Comparison of ENCODE assay signal across 6 worm cellular contexts in the genomic region with DNA sequence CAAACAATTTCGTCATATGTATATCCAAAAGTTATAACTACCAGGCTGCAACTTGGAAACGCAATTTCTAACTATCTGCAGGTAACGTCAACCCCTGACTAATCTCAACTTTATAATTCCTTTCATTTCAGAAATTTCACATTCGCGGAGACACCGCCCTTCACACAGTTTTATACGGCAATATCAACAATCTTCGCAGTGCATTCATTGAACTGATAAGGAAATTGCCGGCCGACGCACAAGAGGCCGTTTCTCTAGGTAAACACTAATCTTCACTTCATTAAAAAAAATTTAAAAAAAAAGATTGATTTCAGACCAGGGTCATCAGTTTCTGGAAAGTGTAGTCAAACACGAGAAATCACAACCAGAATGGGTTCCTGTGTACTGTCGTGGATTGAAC.
A peak's percentile ranks its signal among the peaks of the same experiment; 100 is the strongest.
TF ChIP-seq lines count a peak whose summit lies in the region.

No protein-coding gene starts in this region.

TF ChIP-seq in whole organism, L1 larva, 84 proteins besides CTCF, POLR2A, EP300 and RAD21 (continues in another document):
- TF ChIP-seq dsc-1 (tag; optimal IDR thresholded peaks at IDR 0.05; lab: Kevin White, UChicago) = no peak
- peak in 1 of 2 experiments; percentile 27 for TF ChIP-seq lin-35 (GFP tag; optimal IDR thresholded peaks at IDR 0.05; lab: Kevin White, UChicago)
- no peak for TF ChIP-seq ztf-11 (tag; optimal IDR thresholded peaks at IDR 0.05; lab: Kevin White, UChicago)
- peak; percentile 10 for TF ChIP-seq nhr-20 (tag; optimal IDR thresholded peaks at IDR 0.05; lab: Kevin White, UChicago)
- no peak for TF ChIP-seq nhr-12 (tag; optimal IDR thresholded peaks at IDR 0.05; lab: Kevin White, UChicago)
- TF ChIP-seq alr-1 (tag; optimal IDR thresholded peaks at IDR 0.05; lab: Kevin White, UChicago; ENCODE audit: borderline replicate concordance) = no peak
- TF ChIP-seq fkh-10 (GFP tag; optimal IDR thresholded peaks at IDR 0.05; lab: Kevin White, UChicago) = no peak
- TF ChIP-seq pqm-1 (tag; optimal IDR thresholded peaks at IDR 0.05; lab: Kevin White, UChicago) = peak; percentile 87
- no peak for TF ChIP-seq mef-2 (tag; optimal IDR thresholded peaks at IDR 0.05; lab: Kevin White, UChicago)
- no peak for TF ChIP-seq lin-13 (GFP tag; optimal IDR thresholded peaks at IDR 0.05; lab: Kevin White, UChicago)
- TF ChIP-seq C34B4.2 (tag; optimal IDR thresholded peaks at IDR 0.05; lab: Kevin White, UChicago) = no peak
- TF ChIP-seq mep-1 (tag; optimal IDR thresholded peaks at IDR 0.05; lab: Kevin White, UChicago) = no peak
- TF ChIP-seq nhr-85 (tag; lab: Kevin White, UChicago) = no peak
- no peak for TF ChIP-seq C04F5.9 (tag; optimal IDR thresholded peaks at IDR 0.05; lab: Kevin White, UChicago)
- TF ChIP-seq elt-2 (tag; optimal IDR thresholded peaks at IDR 0.05; lab: Kevin White, UChicago) = peak; percentile 73

TF ChIP-seq in whole organism, L2 larva, 48 proteins besides CTCF, POLR2A, EP300 and RAD21 (continues in another document):
- TF ChIP-seq F13H6.1 (tag; optimal IDR thresholded peaks at IDR 0.05; lab: Kevin White, UChicago) (no peak), ztf-11 (tag; optimal IDR thresholded peaks at IDR 0.05; lab: Kevin White, UChicago) (no peak), ztf-1 (GFP tag; conservative IDR thresholded peaks at IDR 0.05; lab: Robert Waterston, UW) (no peak), mab-5 (tag; optimal IDR thresholded peaks at IDR 0.05; lab: Kevin White, UChicago) (no peak), snpc-4 (tag; optimal IDR thresholded peaks at IDR 0.05; lab: Kevin White, UChicago) (no peak), ama-1 (optimal IDR thresholded peaks at IDR 0.05; lab: Kevin White, UChicago) (no peak), alr-1 (tag; optimal IDR thresholded peaks at IDR 0.05; lab: Kevin White, UChicago) (no peak), crh-2 (tag; optimal IDR thresholded peaks at IDR 0.05; lab: Kevin White, UChicago) (peak; percentile 39), elt-1 (tag; optimal IDR thresholded peaks at IDR 0.05; lab: Kevin White, UChicago) (no peak), blmp-1 (tag; optimal IDR thresholded peaks at IDR 0.05; lab: Kevin White, UChicago; ENCODE audit: insufficient read depth) (no peak), gmeb-1 (tag; optimal IDR thresholded peaks at IDR 0.05; lab: Kevin White, UChicago) (no peak), aly-2 (tag; optimal IDR thresholded peaks at IDR 0.05; lab: Kevin White, UChicago) (no peak), sma-9 (GFP tag; optimal IDR thresholded peaks at IDR 0.05; lab: Kevin White, UChicago) (peak; percentile 43), sma-9 (tag; optimal IDR thresholded peaks at IDR 0.05; lab: Kevin White, UChicago) (no peak), nhr-237 (tag; optimal IDR thresholded peaks at IDR 0.05; lab: Kevin White, UChicago) (no peak), nhr-21 (tag; optimal IDR thresholded peaks at IDR 0.05; lab: Kevin White, UChicago) (no peak)

TF ChIP-seq in whole organism, L3 larva, 47 proteins besides CTCF, POLR2A, EP300 and RAD21 (continues in another document):
- TF ChIP-seq daf-12 (tag; optimal IDR thresholded peaks at IDR 0.05; lab: Kevin White, UChicago) = no peak
- no peak for TF ChIP-seq ztf-4 (tag; optimal IDR thresholded peaks at IDR 0.05; lab: Kevin White, UChicago)
- no peak for TF ChIP-seq ceh-9 (tag; optimal IDR thresholded peaks at IDR 0.05; lab: Kevin White, UChicago)
- TF ChIP-seq mdl-1 (tag; optimal IDR thresholded peaks at IDR 0.05; lab: Kevin White, UChicago) = no peak
- no peak for TF ChIP-seq nhr-28 (tag; optimal IDR thresholded peaks at IDR 0.05; lab: Kevin White, UChicago)
- TF ChIP-seq ama-1 (optimal IDR thresholded peaks at IDR 0.05; lab: Kevin White, UChicago) = no peak
- no peak for TF ChIP-seq egl-5 (tag; optimal IDR thresholded peaks at IDR 0.05; lab: Kevin White, UChicago)
- TF ChIP-seq nhr-43 (tag; optimal IDR thresholded peaks at IDR 0.05; lab: Kevin White, UChicago; ENCODE audit: poor library complexity, severe bottlenecking) = no peak
- TF ChIP-seq skn-1 (tag; optimal IDR thresholded peaks at IDR 0.05; lab: Kevin White, UChicago) = no peak
- no peak for TF ChIP-seq nhr-23 (tag; optimal IDR thresholded peaks at IDR 0.05; lab: Kevin White, UChicago)
- TF ChIP-seq unc-62 (GFP tag; optimal IDR thresholded peaks at IDR 0.05; lab: Kevin White, UChicago) = no peak
- no peak for TF ChIP-seq nfya-1 (tag; optimal IDR thresholded peaks at IDR 0.05; lab: Kevin White, UChicago; ENCODE audit: insufficient read depth)
- TF ChIP-seq elt-2 (tag; optimal IDR thresholded peaks at IDR 0.05; lab: Kevin White, UChicago) = peak; percentile 88
- no peak for TF ChIP-seq R02D3.7 (tag; optimal IDR thresholded peaks at IDR 0.05; lab: Kevin White, UChicago)
- TF ChIP-seq lsy-12 (tag; optimal IDR thresholded peaks at IDR 0.05; lab: Kevin White, UChicago) = no peak
- TF ChIP-seq pha-4 (tag; optimal IDR thresholded peaks at IDR 0.05; lab: Kevin White, UChicago) = peak; percentile 39

TF ChIP-seq in whole organism, L4 larva, 104 proteins besides CTCF, POLR2A, EP300 and RAD21 (continues in another document):
- no peak for TF ChIP-seq daf-19 (GFP tag; conservative IDR thresholded peaks at IDR 0.05; lab: Robert Waterston, UW)
- TF ChIP-seq nhr-10 (tag; optimal IDR thresholded peaks at IDR 0.05; lab: Kevin White, UChicago) = no peak
- no peak for TF ChIP-seq ceh-28 (tag; optimal IDR thresholded peaks at IDR 0.05; lab: Kevin White, UChicago)
- peak; percentile 31 for TF ChIP-seq nhr-77 (tag; optimal IDR thresholded peaks at IDR 0.05; lab: Kevin White, UChicago)
- TF ChIP-seq daf-12 (tag; optimal IDR thresholded peaks at IDR 0.05; lab: Kevin White, UChicago) = no peak
- peak; percentile 74 for TF ChIP-seq dmd-6 (GFP tag; IDR thresholded peaks at IDR 0.05; lab: Robert Waterston, UW)
- TF ChIP-seq Y75B8A.6 (GFP tag; IDR thresholded peaks at IDR 0.05; lab: Robert Waterston, UW) = no peak
- peak; percentile 70 for TF ChIP-seq dve-1 (tag; optimal IDR thresholded peaks at IDR 0.05; lab: Kevin White, UChicago; ENCODE audit: insufficient read depth)
- TF ChIP-seq mes-2 (tag; optimal IDR thresholded peaks at IDR 0.05; lab: Kevin White, UChicago; ENCODE audit: poor library complexity, severe bottlenecking) = peak; percentile 45
- TF ChIP-seq mxl-3 (GFP tag; optimal IDR thresholded peaks at IDR 0.05; lab: Kevin White, UChicago) = no peak
- peak in 1 of 2 experiments; percentile 46 for TF ChIP-seq daf-16 (GFP tag; optimal IDR thresholded peaks at IDR 0.05; lab: Kevin White, UChicago)
- TF ChIP-seq daf-16 (tag; optimal IDR thresholded peaks at IDR 0.05; lab: Kevin White, UChicago) = peak; percentile 98
- no peak for TF ChIP-seq ctbp-1 (GFP tag; IDR thresholded peaks at IDR 0.05; lab: Robert Waterston, UW)
- peak; percentile 26 for TF ChIP-seq hlh-30 (tag; optimal IDR thresholded peaks at IDR 0.05; lab: Kevin White, UChicago; ENCODE audit: insufficient read depth)
- peak; percentile 98 for TF ChIP-seq pqm-1 (tag; optimal IDR thresholded peaks at IDR 0.05; lab: Kevin White, UChicago)

TF ChIP-seq in whole organism, late embryonic, 69 proteins besides CTCF, POLR2A, EP300 and RAD21:
- TF ChIP-seq ceh-24 (tag; optimal IDR thresholded peaks at IDR 0.05; lab: Kevin White, UChicago) (no peak), elt-2 (tag; optimal IDR thresholded peaks at IDR 0.05; lab: Kevin White, UChicago) (peak; percentile 37)

TF ChIP-seq in whole organism, young adult, 124 proteins besides CTCF, POLR2A, EP300 and RAD21:
- no peak for TF ChIP-seq B0035.1 (tag; optimal IDR thresholded peaks at IDR 0.05; lab: Kevin White, UChicago)
- peak; percentile 92 for TF ChIP-seq nhr-80 (tag; optimal IDR thresholded peaks at IDR 0.05; lab: Kevin White, UChicago)
- TF ChIP-seq egl-44 (GFP tag; IDR thresholded peaks at IDR 0.05; lab: Robert Waterston, UW) = 0 out of 2 replicates have a peak, but pooled peaks have one; percentile 27
- 0 out of 2 replicates have a peak, but pooled peaks have one; percentile 46 for TF ChIP-seq dox-1 (GFP tag; IDR thresholded peaks at IDR 0.05; lab: Robert Waterston, UW)
TF ChIP-seq in whole organism, young adult: peak in this region for 3.
